Fruit fly (Drosophila melanogaster) ovary, adult (tissue): ENCODE results near the gene bru3.
A peak's percentile ranks its signal among the peaks of the same experiment; 100 is the strongest.

Source experiments
- CG17801 ChIP-seq: fragments of 200-800 bp; optimal IDR thresholded peaks from 2 replicates; lab custom pipeline; 2019; ENCODE audit warnings: missing biosample characterization, mild to moderate bottlenecking, missing genetic modification characterization, moderate library complexity; ENCODE audit not compliant: partially characterized antibody

bru3 gene

DNA sequence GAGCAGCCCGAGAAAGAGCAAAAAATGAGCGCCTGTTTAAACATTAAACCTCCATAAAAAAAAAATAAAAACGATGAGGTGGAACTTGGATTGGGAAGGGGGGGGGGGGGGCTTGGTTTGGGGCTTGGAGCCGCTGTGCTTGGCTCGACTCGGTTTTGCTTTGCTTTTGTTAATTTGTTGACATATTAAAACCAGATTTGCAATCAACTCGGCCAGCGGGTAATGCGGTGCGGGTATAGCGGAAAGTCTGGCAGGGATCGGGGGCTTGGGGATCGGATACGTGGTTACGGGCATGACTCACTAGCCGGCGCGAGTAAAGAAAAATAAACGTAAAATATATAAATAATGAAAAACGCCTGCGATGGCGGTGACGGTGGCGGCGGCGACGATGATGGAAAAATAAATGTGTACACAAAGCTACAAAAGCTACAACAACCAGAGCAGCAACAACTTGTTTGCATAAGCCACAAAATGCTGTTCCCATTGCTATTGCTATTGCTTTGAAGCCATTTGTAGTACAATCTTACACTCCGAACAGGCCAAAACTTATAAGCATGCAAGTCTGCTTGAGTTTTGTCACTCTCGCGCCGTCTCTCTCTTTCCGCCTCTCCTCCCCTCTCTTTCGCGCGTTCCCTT, 305.4 kb downstream of the bru3 start:
- TF ChIP-seq CG17801 (GFP tag; lab: Kevin White, UChicago), result no peak

DNA sequence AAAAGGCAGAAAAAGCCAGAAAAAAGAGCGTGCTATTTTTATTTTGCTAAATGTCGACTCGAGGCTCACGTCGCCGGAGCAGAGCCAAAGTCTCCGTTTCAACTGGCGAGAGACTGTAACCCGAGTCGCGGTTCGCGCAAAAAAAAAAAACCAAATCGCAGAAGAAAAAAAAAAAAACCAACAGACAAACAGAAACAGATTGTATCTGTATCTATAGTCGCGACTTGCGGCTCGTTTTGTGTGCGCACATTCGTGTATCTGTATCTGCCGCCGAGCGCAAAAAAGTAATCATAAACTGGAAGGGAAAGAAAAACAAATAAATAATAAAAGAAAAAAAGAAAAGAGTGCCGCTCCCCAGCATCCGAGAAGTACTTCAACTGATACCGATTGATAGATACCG, 308.1 kb downstream of the bru3 start:
- TF ChIP-seq CG17801 (GFP tag; lab: Kevin White, UChicago), result no peak

DNA sequence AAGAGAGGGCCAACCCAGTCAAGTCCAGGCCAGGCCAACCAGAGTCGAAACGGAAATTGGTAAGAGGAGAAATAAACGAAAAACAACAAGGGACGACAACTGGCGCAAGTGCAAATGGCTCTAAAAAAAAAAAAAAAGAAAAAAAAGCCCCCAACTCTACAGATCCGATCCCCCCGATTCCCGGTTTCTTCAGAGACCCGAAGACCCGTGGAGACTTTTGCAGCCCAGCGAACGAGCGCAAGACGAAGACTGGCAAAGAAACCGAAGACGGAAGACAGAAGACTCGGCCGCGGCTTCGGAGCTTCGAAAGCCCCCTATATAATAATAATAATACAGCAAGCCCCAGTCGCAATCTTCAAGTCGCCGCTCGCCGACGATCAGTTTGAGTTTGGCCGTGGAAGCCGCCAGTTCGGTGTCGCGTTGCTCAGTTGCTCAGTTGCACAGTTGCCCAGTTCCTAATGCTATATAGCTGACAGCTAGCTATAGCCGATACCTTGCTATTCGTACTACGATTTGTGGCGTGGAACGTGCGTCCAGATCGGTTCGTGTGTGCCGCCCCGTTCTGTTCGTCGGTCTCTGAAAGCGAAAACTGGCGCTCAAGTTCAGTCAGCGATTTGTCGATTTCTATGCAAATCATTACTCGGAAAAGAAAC, 308.7 kb downstream of the bru3 start:
- TF ChIP-seq CG17801 (GFP tag; lab: Kevin White, UChicago), result peak; percentile 37

DNA sequence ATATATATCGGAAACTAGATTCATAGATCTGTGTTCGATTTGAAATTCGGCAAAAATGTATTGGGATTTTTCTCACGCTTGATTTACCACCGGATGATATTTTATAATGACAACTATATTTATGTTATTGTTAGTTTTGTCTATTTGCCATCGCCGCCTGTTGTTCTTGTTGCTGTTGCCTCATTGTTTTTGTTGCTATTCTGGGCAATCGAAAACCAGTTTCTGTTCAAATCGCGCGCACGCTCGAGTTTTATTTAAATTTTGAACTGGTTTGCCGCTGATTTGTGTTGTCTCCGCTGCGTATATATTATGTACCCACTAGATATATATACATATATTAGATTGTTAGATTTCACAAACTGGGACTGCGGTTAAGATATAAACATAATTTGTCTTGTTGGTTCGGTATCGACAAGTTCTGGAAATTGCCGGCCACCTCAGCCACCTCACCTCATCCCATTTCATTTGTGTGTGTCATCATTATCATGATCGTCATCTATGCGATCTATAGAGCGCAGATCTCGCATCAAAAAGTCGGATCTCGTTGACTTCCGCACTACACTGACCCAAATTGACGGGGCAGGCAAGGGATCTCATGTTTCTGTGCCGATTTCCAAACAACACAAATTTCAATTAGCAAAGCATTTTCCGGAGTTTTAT, 312.4 kb downstream of the bru3 start:
- no peak for TF ChIP-seq CG17801 (GFP tag; lab: Kevin White, UChicago)

DNA sequence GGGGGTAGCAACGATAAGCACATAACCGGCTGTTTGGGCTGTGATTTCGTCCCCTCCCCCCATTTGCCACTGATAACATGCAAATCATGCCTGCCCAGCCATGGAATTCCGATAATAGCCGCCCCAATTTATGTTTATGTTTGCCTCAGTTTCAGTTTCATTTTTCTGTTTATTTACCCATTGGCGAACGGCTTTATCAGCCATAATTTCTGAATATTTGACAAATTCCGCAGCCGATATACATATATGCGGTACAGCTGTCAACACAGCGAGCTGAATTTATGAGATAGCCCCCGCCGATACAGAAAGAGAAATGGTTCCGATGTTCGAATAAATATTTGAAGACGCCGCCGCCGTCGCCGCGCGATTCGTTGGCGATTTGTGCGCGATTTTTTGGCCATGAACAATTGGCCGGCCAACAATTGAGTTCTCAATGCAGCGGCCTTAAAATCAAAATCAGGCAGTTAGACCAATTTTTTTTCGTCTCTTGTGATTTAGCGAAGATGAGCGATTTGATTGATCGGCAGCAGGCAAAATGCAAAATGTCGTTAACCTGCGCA, 313.9 kb downstream of the bru3 start:
- TF ChIP-seq CG17801 (GFP tag; lab: Kevin White, UChicago), result no peak

DNA sequence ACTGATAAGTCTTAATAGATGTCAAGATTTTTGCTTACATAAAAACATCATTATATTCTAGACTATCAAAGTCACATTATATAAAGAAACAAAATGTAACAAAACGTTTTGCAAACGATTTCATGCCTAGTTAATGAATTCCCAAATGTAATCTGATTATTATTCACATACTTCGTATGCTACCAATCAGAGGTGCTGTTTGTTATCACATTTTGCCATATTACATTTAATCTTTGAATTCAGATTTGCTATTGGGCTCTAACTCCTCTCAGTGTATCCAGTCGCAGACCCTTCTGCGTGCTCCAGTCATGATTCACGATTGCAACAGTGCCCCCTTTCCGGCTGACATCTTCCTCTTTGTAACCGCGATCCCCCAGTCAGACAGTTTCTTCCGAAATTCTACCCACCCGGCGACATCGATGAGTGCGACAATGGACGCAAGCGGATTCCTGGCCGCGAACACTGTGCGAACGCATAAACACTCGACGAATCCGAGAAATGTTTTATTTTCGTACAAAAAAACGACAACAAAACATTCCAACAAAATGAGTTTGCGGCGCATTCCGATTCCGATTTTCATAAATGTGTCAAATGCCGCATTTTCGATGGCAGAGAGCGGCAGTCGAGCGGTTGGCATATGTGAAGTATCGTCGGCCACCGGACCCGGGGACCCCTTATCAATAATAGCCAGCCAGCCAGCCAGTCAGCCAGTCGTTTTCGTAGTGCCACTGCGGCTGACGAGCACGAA, 314.9 kb downstream of the bru3 start:
- no peak for TF ChIP-seq CG17801 (GFP tag; lab: Kevin White, UChicago)

DNA sequence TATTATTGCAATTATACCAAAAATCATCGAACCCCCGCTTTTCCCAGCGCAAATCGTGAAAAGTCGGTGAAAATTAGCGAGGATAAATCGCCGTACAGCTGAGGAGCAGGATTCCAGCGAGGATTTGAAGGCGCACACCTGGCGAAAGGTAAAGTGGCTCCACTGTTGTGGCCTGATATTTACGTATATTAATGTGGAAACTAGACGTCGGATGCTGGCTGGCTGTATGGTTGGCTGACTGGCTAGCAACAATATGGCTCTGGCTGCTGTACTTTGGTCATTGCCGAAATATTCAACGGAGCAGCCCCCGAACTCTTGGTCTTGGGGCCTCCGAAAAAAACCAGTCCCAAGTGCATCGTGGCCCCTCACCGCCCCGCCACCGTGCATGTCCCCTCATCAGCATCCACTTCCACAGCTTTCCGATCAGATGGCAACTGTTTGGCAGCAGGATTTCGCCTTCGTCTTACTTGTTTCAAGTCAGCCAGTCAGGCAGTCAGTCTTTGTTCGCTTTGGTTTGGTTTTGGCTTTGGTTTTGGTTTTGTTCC, 316.3 kb downstream of the bru3 start:
- TF ChIP-seq CG17801 (GFP tag; lab: Kevin White, UChicago), result no peak

DNA sequence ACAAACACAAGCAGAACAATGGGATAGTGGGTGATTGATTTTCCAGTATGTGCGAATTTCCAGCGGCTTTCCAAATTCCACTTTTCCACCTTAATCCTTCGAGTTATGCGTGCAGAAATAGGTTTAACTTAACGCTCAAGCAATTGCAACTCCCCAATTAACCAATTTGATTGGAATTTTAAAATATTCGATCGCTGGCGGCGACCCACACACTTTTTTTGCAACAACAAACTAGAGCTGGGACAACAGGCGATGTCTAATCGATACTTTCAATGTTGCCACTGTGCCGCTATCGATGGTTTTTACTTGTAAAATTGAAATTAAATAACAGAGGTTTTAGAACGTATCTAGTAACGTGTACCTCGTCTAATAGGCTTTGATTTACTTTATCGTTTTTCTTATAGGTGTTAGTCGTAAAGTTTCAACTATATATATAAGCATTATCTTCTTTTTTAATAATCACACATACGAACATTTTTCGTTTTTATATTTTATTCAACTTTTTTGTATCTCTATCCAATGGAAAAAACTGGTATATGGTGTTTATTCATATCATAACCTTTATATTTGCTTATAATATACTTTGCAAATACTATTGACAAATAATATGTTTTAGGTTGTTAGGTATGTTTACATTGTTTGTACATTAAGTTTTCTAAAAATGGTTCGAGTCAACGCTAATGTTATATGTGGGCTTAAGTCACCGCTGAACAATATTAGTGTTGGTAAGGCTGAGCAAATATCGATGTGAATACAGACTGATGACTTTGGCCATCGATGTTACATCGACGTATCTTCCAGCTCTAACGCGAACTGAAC, 316.9 kb downstream of the bru3 start, which contains the start of the genes Abp1 and Tgi:
Gene Abp1 (minus strand): TSS at position 240 of the 819 bp plus-strand sequence.
Gene Tgi (plus strand): TSS at position 757 of the 819 bp plus-strand sequence.
- no peak for TF ChIP-seq CG17801 (GFP tag; lab: Kevin White, UChicago)

DNA sequence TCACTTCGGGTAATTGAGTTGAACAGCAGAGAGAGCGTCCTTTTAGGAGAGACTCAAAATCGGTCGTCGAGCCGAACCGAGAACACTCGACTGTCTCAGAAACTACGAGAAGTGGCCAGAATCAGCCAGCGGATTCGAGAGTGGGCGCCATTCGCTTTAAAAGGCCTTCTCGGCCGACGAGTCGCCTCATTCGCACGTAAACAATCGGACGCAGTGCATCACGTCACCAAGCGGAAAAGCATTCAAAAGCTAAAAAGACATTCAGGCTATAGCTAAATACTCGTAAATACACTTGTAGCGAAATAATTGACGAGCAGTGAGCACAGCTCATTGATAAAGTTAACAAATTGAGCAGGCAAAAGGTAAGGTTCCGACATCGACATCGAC, 323.0 kb downstream of the bru3 start:
- TF ChIP-seq CG17801 (GFP tag; lab: Kevin White, UChicago), result no peak

DNA sequence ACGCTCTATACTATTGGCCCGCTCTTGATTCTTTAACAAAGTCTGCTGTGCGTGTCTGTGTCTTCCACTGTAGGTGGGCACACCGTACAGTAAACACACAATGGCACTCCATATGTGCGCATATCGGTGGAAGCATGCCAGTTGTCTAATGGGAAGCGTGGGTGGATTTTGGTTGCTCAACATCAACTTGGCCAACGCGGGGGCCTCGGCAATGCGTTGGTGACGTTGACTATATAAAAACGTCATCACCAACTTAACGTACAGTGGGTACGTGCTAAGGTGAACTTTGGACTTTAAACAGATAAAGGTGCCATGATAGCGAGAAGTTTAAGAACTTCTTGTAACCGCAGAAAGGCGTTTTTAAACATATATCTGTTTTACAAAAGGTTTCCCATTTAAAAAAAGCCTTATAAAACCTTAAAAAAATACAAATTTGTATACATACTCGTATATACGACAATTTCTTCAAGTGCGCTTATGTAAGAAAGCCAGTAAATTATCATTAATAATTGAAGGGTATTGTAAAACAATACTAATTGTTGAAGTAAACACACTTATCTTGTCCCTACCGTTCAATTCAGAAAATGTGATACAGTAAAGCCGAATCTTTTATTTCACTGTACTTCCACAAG, 323.5 kb downstream of the bru3 start:
- peak; percentile 44 for TF ChIP-seq CG17801 (GFP tag; lab: Kevin White, UChicago)

DNA sequence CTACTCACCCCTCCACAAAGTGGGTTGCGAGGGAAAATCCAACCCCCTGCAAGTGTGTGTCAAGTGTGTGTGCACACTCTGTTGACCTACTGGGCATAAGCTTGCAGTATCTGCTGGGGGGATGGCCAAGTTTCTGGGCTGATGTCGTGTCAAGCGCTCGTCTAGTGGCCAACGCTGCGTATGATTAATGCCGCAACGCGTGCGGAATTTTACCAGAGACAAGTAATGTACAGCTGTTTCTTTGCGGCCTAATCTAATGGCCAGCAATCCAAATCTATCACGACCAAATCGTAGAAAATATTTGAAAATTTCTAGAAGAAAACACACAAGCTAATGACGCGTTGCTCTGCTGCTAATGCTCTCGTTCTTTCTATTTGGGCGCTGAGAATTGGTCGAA, 324.0 kb downstream of the bru3 start:
- TF ChIP-seq CG17801 (GFP tag; lab: Kevin White, UChicago), result no peak

DNA sequence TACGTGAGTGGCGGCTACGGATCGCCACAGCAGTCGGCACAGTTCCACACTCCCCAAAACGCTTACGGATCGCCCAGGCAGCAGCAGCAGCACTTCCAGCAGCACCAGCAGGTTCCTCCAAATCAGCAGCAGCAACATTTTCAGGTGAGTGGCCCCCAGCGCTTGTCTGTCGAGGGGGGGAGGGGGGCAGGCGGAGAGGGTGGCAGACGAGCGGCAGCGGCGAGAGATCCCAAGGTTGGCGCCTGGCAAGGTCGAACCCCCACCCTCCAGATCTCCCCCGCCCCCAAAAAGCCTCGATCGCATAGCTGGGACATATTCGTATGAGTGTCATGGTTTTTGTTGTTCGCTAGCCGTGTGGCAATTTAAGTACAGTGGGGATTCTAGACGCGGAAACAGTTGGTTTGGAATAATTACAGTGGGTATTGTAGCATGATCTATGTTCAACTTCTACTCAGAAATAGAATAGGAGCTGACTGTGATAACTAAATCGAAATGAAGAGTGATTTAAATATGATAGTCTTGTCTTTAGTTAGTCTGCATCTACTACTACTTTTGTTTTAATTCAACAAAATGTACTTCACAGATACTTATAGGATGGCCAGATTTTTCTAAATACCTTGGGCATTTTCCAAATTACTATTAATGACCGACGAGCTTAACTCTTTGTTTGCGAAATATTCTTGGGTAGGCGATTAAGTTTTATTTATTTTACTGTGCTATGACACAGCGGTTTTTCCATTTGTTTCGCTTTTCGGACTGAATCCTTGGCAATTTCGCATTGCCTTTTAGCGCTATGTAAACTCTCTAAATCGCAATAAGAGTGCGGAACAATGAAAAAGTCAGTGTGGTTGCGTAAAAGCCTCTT, 324.6 kb downstream of the bru3 start:
- no peak for TF ChIP-seq CG17801 (GFP tag; lab: Kevin White, UChicago)
